Fruit fly (Drosophila melanogaster): ENCODE measurements around the gene Nepl9.

The Nepl9 gene

dm6 chr2L:16818335-16818973, 18.6 kb downstream of the Nepl9 start:
- TF ChIP-seq noc (tag; optimal IDR thresholded peaks at IDR 0.05): no peak

- TF ChIP-seq noc (tag; optimal IDR thresholded peaks at IDR 0.05): peak; percentile 65
Measured at dm6 chr2L:16817421-16818101, 19.5 kb downstream of the Nepl9 start.

dm6 chr2L:16816750-16817087, 20.3 kb downstream of the Nepl9 start:
- TF ChIP-seq noc (tag; optimal IDR thresholded peaks at IDR 0.05): no peak

dm6 chr2L:16815989-16816749, 20.9 kb downstream of the Nepl9 start, which contains the start of gene mdy:
TSS of gene mdy (plus strand) at chr2L:16816660.
- no peak for TF ChIP-seq noc (tag; optimal IDR thresholded peaks at IDR 0.05)

dm6 chr2L:16808752-16809151, 28.3 kb downstream of the Nepl9 start:
- no peak for TF ChIP-seq noc (tag; optimal IDR thresholded peaks at IDR 0.05)

- TF ChIP-seq noc (tag; optimal IDR thresholded peaks at IDR 0.05): no peak
Measured at dm6 chr2L:16804376-16804934, 32.6 kb downstream of the Nepl9 start, which contains the start of gene CG13272. TSS of gene CG13272 (plus strand) at chr2L:16804884.

- TF ChIP-seq noc (tag; optimal IDR thresholded peaks at IDR 0.05): no peak
Measured at dm6 chr2L:16803638-16804037, 33.4 kb downstream of the Nepl9 start.

- no peak for TF ChIP-seq noc (tag; optimal IDR thresholded peaks at IDR 0.05)
Measured at dm6 chr2L:16801578-16802152, 35.4 kb downstream of the Nepl9 start.

dm6 chr2L:16799496-16799895, 37.6 kb downstream of the Nepl9 start:
- no peak for TF ChIP-seq noc (tag; optimal IDR thresholded peaks at IDR 0.05)

dm6 chr2L:16798705-16799104, 38.4 kb downstream of the Nepl9 start, which contains the start of gene Ugt37D1:
TSS of gene Ugt37D1 (plus strand) at chr2L:16799025.
- peak; percentile 25 for TF ChIP-seq noc (tag; optimal IDR thresholded peaks at IDR 0.05)

dm6 chr2L:16796104-16796645, 40.9 kb downstream of the Nepl9 start, which contains the start of gene Ugt37E1:
TSS of gene Ugt37E1 (plus strand) at chr2L:16796595.
- TF ChIP-seq noc (tag; optimal IDR thresholded peaks at IDR 0.05): no peak

- no peak for TF ChIP-seq noc (tag; optimal IDR thresholded peaks at IDR 0.05)
Measured at dm6 chr2L:16793970-16794369, 43.1 kb downstream of the Nepl9 start, which contains the start of gene Ugt37C2. TSS of gene Ugt37C2 (plus strand) at chr2L:16794211.

dm6 chr2L:16791345-16791744, 45.7 kb downstream of the Nepl9 start, which contains the start of gene CG17928:
TSS of gene CG17928 (plus strand) at chr2L:16791568.
- no peak for TF ChIP-seq noc (tag; optimal IDR thresholded peaks at IDR 0.05)

- TF ChIP-seq noc (tag; optimal IDR thresholded peaks at IDR 0.05): peak; percentile 16
Measured at dm6 chr2L:16790671-16791270, 46.3 kb downstream of the Nepl9 start, which contains the start of gene Cyt-b5-r. TSS of gene Cyt-b5-r (minus strand) at chr2L:16790721.

dm6 chr2L:16789880-16790279, 47.2 kb downstream of the Nepl9 start:
- no peak for TF ChIP-seq noc (tag; optimal IDR thresholded peaks at IDR 0.05)
